Fruit fly (Drosophila melanogaster): ENCODE results near the gene CASK.

DNA sequence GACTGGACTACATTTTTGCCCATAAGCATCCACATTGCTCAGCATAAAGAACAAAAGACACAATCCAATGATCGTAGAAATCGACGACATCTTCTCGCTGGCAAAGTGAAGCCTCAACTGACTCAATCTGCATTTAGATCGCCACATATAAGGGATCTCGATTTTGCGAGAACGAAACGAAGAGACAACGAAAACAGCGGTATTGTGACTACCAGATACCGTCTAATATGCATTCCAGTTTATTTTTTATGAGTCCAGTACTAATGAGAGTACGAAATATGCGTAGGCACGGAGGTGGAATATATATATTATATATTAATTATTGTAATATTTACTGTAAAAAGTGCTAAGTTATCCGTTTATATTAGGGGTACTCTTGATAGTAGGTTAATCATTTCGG, 83.5 kb downstream of the CASK start, which contains the start of gene CG34034:
- no peak for TF ChIP-seq usp (GFP tag; optimal IDR thresholded peaks at IDR 0.05)
- TF ChIP-seq CG8478 (optimal IDR thresholded peaks at IDR 0.05) = no peak

Data from whole organism.